Worm (Caenorhabditis elegans): ENCODE results near the gene F17C11.11.

The F17C11.11 gene

ce11 chrV:10897172-10897571 lies 41.4 kb downstream of the F17C11.11 start (continued):
- peak; percentile 14 for TF ChIP-seq mes-4 (tag; optimal IDR thresholded peaks at IDR 0.05)
- 0 out of 2 replicates have a peak, but pooled peaks have one; percentile 90 for TF ChIP-seq F37B4.10 (GFP tag; IDR thresholded peaks at IDR 0.05)
- TF ChIP-seq sptf-2 (GFP tag; optimal IDR thresholded peaks at IDR 0.05): peak; percentile 65
- TF ChIP-seq ztf-28 (GFP tag; IDR thresholded peaks at IDR 0.05): peak; percentile 93
- peak; percentile 98 for TF ChIP-seq nfyb-1 (GFP tag; IDR thresholded peaks at IDR 0.05)
- peak; percentile 1 for TF ChIP-seq mel-28 (tag; optimal IDR thresholded peaks at IDR 0.05; ENCODE audit: borderline replicate concordance)
- TF ChIP-seq madf-3 (GFP tag; IDR thresholded peaks at IDR 0.05): peak; percentile 98
- TF ChIP-seq chd-7 (tag; optimal IDR thresholded peaks at IDR 0.05): peak; percentile 97
- peak; percentile 80 for TF ChIP-seq snpc-1.3 (tag; optimal IDR thresholded peaks at IDR 0.05; ENCODE audit: insufficient read depth)
- peak; percentile 89 for TF ChIP-seq F23B12.7 (tag; optimal IDR thresholded peaks at IDR 0.05; ENCODE audit: insufficient read depth)
- peak; percentile 96 for TF ChIP-seq rcor-1 (GFP tag; IDR thresholded peaks at IDR 0.05)
- TF ChIP-seq die-1 (tag; optimal IDR thresholded peaks at IDR 0.05): peak; percentile 40
- no peak for TF ChIP-seq fkh-3 (tag; optimal IDR thresholded peaks at IDR 0.05)
- TF ChIP-seq lin-35 (GFP tag; optimal IDR thresholded peaks at IDR 0.05): peak; percentile 94 to 99 (median 99)
- TF ChIP-seq ZK185.1 (tag; optimal IDR thresholded peaks at IDR 0.05; ENCODE audit: poor library complexity, severe bottlenecking): peak; percentile 97
- TF ChIP-seq attf-3 (GFP tag; conservative IDR thresholded peaks at IDR 0.05): peak; percentile 83
- peak; percentile 95 for TF ChIP-seq him-1 (tag; optimal IDR thresholded peaks at IDR 0.05)
- TF ChIP-seq Y67H2A.10 (GFP tag; conservative IDR thresholded peaks at IDR 0.05): peak; percentile 91
- TF ChIP-seq nhr-120 (GFP tag; IDR thresholded peaks at IDR 0.05): 0 out of 2 replicates have a peak, but pooled peaks have one; percentile 69
- TF ChIP-seq lsy-27 (tag; optimal IDR thresholded peaks at IDR 0.05; ENCODE audit: borderline replicate concordance, insufficient read depth): no peak
- peak; percentile 73 for TF ChIP-seq egrh-3 (GFP tag; IDR thresholded peaks at IDR 0.05)
- TF ChIP-seq ceh-100 (GFP tag; IDR thresholded peaks at IDR 0.05): peak; percentile 90
- TF ChIP-seq lir-1 (GFP tag; conservative IDR thresholded peaks at IDR 0.05): peak; percentile 90
- TF ChIP-seq xnd-1 (tag; optimal IDR thresholded peaks at IDR 0.05): peak; percentile 78
- no peak for TF ChIP-seq ztf-25 (GFP tag; IDR thresholded peaks at IDR 0.05)
- peak; percentile 96 for TF ChIP-seq Y95B8A.8 (GFP tag; IDR thresholded peaks at IDR 0.05)
- TF ChIP-seq attf-5 (GFP tag; optimal IDR thresholded peaks at IDR 0.05): peak; percentile 100
- TF ChIP-seq lin-26 (GFP tag; IDR thresholded peaks at IDR 0.05): peak; percentile 84
- TF ChIP-seq F52B5.7 (tag; optimal IDR thresholded peaks at IDR 0.05): peak; percentile 87
- peak; percentile 99 for TF ChIP-seq nhr-80 (tag; optimal IDR thresholded peaks at IDR 0.05)
- TF ChIP-seq F57A8.1 (GFP tag; optimal IDR thresholded peaks at IDR 0.05): no peak
- peak; percentile 99 for TF ChIP-seq dpl-1 (GFP tag; optimal IDR thresholded peaks at IDR 0.05)
- no peak for TF ChIP-seq hlh-26 (GFP tag; conservative IDR thresholded peaks at IDR 0.05)
- TF ChIP-seq snpc-3.4 (tag; optimal IDR thresholded peaks at IDR 0.05): peak; percentile 92
- TF ChIP-seq F49E8.2 (tag; optimal IDR thresholded peaks at IDR 0.05; ENCODE audit: insufficient read depth): peak; percentile 95
- TF ChIP-seq rec-8 (tag; optimal IDR thresholded peaks at IDR 0.05): peak; percentile 73 to 77
- TF ChIP-seq somi-1 (GFP tag; optimal IDR thresholded peaks at IDR 0.05): peak; percentile 95
- TF ChIP-seq repo-1 (tag; optimal IDR thresholded peaks at IDR 0.05): peak; percentile 93
- TF ChIP-seq nhr-27 (tag; optimal IDR thresholded peaks at IDR 0.05): peak; percentile 70
- TF ChIP-seq unc-62 (GFP tag; optimal IDR thresholded peaks at IDR 0.05): peak; percentile 81
- TF ChIP-seq Y53G8AR.9 (GFP tag; conservative IDR thresholded peaks at IDR 0.05): peak; percentile 98
- TF ChIP-seq atf-7 (tag; optimal IDR thresholded peaks at IDR 0.05): peak; percentile 96
- peak; percentile 81 for TF ChIP-seq T07F8.4 (tag; optimal IDR thresholded peaks at IDR 0.05)

Data from whole organism, young adult.